Fruit fly (Drosophila melanogaster): ENCODE data around the gene Abcd3.

The Abcd3 gene

DNA sequence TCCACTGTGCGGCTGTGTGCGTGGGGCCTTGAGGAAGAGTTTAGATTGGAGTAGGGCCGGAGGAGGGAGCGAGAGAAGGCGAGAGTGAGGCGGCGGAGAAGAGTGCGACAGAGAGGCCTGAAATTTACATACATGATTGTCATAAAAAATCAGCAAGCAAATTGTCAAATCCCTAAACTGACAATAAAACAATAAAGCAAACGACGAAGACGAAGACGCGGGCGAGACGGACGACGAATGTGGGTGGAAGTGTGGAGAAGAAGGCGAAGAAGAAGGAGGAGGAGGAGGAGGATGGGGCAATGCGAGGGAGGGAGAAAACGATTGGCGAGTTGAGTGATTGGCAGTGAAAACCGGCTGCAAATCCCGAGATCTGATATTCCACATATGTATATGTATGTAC, 34.8 kb downstream of the Abcd3 start:
- no peak for TF ChIP-seq kay (GFP tag; ENCODE audit: borderline replicate concordance)
- TF ChIP-seq ovo (GFP tag; optimal IDR thresholded peaks at IDR 0.05): no peak
- no peak for TF ChIP-seq cnc (optimal IDR thresholded peaks at IDR 0.05)
- TF ChIP-seq CG7045 (GFP tag; optimal IDR thresholded peaks at IDR 0.05): no peak
- TF ChIP-seq CG33017 (tag; optimal IDR thresholded peaks at IDR 0.05): no peak
- no peak for TF ChIP-seq Hr96 (GFP tag; optimal IDR thresholded peaks at IDR 0.05)
- TF ChIP-seq CG14711 (tag; optimal IDR thresholded peaks at IDR 0.05): no peak
- TF ChIP-seq pad (GFP tag; optimal IDR thresholded peaks at IDR 0.05): no peak
- no peak for TF ChIP-seq tj (GFP tag; optimal IDR thresholded peaks at IDR 0.05)
- TF ChIP-seq bab1 (GFP tag; optimal IDR thresholded peaks at IDR 0.05): no peak
- no peak for TF ChIP-seq CG1620 (GFP tag; optimal IDR thresholded peaks at IDR 0.05)
- no peak for TF ChIP-seq Mnt (GFP tag; optimal IDR thresholded peaks at IDR 0.05)
- no peak for TF ChIP-seq toe (GFP tag; optimal IDR thresholded peaks at IDR 0.05)
- TF ChIP-seq CG7101 (tag; optimal IDR thresholded peaks at IDR 0.05): no peak
- no peak for TF ChIP-seq Clk (GFP tag; optimal IDR thresholded peaks at IDR 0.05)

DNA sequence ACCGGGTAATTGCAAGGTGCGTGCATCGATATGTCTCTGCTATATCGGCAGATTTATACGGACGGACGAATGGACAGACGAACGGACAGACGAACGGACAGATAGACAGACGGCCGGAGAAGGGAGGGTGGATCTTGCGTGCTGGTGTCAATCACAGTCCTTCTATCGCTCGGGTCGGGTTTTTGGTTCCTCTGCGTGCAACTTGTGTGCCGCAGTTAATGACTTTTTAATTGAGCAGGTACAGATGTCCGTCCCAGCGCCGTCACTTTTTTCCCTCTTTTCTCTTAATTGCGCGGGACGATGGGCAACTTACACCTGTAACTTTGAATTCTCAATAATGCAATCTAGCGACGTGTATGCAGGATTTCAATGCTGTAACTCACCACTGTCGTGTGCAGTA, 36.3 kb downstream of the Abcd3 start:
- no peak for TF ChIP-seq ovo (GFP tag; optimal IDR thresholded peaks at IDR 0.05)
- no peak for TF ChIP-seq bab1 (GFP tag; optimal IDR thresholded peaks at IDR 0.05)
- TF ChIP-seq toe (GFP tag; optimal IDR thresholded peaks at IDR 0.05): no peak
- no peak for TF ChIP-seq CG12768 (GFP tag; optimal IDR thresholded peaks at IDR 0.05)
- TF ChIP-seq Crg-1 (GFP tag; optimal IDR thresholded peaks at IDR 0.05): no peak
- TF ChIP-seq CG11617 (GFP tag; optimal IDR thresholded peaks at IDR 0.05): no peak
- no peak for TF ChIP-seq CG7101 (tag; optimal IDR thresholded peaks at IDR 0.05)
- TF ChIP-seq CG5204 (GFP tag; optimal IDR thresholded peaks at IDR 0.05): no peak
- TF ChIP-seq Hr96 (GFP tag; optimal IDR thresholded peaks at IDR 0.05): no peak
- TF ChIP-seq CG33017 (tag; optimal IDR thresholded peaks at IDR 0.05): no peak
- TF ChIP-seq CG7045 (GFP tag; optimal IDR thresholded peaks at IDR 0.05): no peak

DNA sequence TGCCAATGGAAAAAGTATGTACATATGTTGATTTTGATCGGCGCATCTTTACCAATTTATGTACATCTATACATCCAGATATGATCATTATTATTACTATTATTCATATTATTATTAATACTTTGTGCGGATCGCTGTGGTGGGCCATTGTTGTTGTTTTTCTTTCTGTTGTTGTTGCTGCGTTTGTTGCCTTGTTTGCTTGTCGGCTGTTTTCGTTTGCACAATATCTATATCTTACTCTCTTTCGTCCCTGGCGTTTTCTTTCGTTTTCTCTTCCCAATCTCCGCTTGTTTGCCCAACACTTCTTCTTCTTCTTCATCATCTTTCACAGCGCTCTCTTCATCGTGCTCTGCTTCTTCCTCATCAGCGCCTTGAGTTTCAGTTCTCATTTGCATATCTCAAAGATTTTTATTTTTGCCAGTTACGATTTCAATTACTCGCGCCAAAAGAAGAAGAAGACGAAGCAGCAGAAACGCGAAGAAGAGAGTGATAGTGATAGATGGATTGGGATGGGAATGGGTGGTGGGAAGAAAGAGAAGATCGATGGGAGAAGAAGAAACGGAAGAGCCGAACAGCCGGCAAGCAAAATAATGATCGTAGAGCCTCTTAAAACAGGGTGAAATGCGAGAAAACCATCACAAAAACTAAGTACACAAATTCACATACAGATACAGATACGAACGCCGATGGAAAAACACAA, 37.5 kb downstream of the Abcd3 start:
- TF ChIP-seq bab1 (GFP tag; optimal IDR thresholded peaks at IDR 0.05) (no peak), toe (GFP tag; optimal IDR thresholded peaks at IDR 0.05) (no peak), CG5204 (GFP tag; optimal IDR thresholded peaks at IDR 0.05) (no peak), Hr96 (GFP tag; optimal IDR thresholded peaks at IDR 0.05) (no peak), kay (GFP tag; ENCODE audit: borderline replicate concordance) (no peak), Crg-1 (GFP tag; optimal IDR thresholded peaks at IDR 0.05) (no peak), CG11617 (GFP tag; optimal IDR thresholded peaks at IDR 0.05) (no peak), CG12768 (GFP tag; optimal IDR thresholded peaks at IDR 0.05) (no peak), Mnt (GFP tag; optimal IDR thresholded peaks at IDR 0.05) (no peak), CG1620 (GFP tag; optimal IDR thresholded peaks at IDR 0.05) (no peak), CG33017 (tag; optimal IDR thresholded peaks at IDR 0.05) (no peak), pad (GFP tag; optimal IDR thresholded peaks at IDR 0.05) (no peak)

DNA sequence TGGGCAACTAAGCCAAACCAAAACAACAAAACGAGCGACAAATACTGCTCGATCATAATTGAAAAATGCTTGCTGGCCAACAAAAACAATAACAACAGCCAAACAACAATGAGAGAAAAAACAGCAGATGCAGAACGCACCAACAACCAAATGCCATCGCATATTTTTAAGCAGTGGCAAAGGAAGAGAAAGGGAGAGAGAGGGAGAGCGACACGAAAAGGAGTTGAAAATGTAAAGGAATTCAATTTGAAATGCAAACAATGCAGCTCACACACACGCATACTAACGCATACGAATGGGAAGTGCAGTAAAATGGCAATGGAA, 38.0 kb downstream of the Abcd3 start:
- no peak for TF ChIP-seq Mnt (GFP tag; optimal IDR thresholded peaks at IDR 0.05)
- TF ChIP-seq cic (GFP tag; optimal IDR thresholded peaks at IDR 0.05): no peak
- no peak for TF ChIP-seq CG7045 (GFP tag; optimal IDR thresholded peaks at IDR 0.05)
- TF ChIP-seq Crg-1 (GFP tag; optimal IDR thresholded peaks at IDR 0.05): no peak

DNA sequence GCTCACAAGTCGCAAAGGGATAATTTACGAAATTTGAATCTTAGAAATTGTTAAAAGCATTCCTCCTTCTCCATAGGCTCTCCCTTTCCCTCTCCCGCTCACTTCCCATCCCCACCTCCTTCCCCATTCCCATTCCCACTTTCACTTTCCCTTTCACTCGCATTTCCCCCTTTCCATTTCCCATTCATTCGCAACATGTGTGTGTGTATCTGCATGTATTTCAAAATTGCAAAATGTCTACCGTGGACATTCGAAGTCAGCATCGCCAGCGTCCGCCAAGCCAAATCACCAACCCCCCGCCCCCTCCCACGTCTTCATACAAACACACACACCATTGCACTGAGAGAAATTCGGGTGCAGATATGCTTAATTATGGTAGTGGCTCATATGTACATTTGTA, 41.3 kb downstream of the Abcd3 start:
- TF ChIP-seq pad (GFP tag; optimal IDR thresholded peaks at IDR 0.05): no peak
- TF ChIP-seq Crg-1 (GFP tag; optimal IDR thresholded peaks at IDR 0.05): no peak
- TF ChIP-seq tj (GFP tag; optimal IDR thresholded peaks at IDR 0.05): no peak
- no peak for TF ChIP-seq Clk (GFP tag; optimal IDR thresholded peaks at IDR 0.05)
- no peak for TF ChIP-seq CG1620 (GFP tag; optimal IDR thresholded peaks at IDR 0.05)
- TF ChIP-seq kay (GFP tag; ENCODE audit: borderline replicate concordance): no peak
- no peak for TF ChIP-seq cic (GFP tag; optimal IDR thresholded peaks at IDR 0.05)
- no peak for TF ChIP-seq CG7101 (tag; optimal IDR thresholded peaks at IDR 0.05)
- TF ChIP-seq ovo (GFP tag; optimal IDR thresholded peaks at IDR 0.05): no peak
- no peak for TF ChIP-seq CG12768 (GFP tag; optimal IDR thresholded peaks at IDR 0.05)
- TF ChIP-seq CG5204 (GFP tag; optimal IDR thresholded peaks at IDR 0.05): no peak
- TF ChIP-seq Hr96 (GFP tag; optimal IDR thresholded peaks at IDR 0.05): no peak
- no peak for TF ChIP-seq CG14711 (tag; optimal IDR thresholded peaks at IDR 0.05)
- TF ChIP-seq cnc (optimal IDR thresholded peaks at IDR 0.05): no peak
- no peak for TF ChIP-seq bab1 (GFP tag; optimal IDR thresholded peaks at IDR 0.05)
- TF ChIP-seq Mnt (GFP tag; optimal IDR thresholded peaks at IDR 0.05): no peak

DNA sequence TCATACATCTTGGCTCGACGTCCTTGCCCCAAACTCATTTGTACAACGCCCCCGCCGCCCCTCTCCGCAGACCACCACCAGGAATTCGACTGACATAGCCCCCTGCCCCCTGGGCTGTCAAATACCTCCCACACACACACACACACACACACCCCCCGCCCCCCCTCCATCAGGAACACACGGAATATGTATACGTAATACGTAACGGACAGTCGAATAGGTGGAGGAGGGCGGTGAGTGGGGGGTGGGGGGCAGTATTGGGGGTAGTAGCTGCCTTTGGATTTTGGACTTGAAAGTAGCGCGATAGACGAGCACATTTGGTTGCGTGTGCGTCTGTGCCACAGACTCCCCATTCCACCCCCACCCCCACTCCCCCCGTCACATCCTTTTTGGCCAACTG, 42.0 kb downstream of the Abcd3 start:
- TF ChIP-seq toe (GFP tag; optimal IDR thresholded peaks at IDR 0.05): no peak

DNA sequence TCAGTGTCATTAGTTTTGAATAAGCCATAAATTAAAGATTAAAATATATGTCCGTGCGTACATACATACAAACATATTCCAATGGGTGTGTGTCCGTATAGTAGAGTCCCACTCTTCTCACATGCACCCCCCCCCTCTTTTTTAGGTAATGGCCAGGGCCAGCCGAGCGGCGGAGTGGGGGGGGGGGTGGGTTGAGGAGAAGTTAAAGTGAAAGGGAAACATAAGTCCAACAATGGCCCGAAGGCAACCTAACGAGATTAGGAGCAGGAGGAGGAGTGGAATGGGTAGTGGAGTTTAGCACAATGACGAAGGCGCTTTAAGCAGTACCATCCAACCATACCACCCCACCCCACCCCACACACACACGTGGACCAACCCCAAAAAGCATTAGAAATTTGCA, 45.2 kb downstream of the Abcd3 start:
- TF ChIP-seq ovo (GFP tag; optimal IDR thresholded peaks at IDR 0.05): no peak
- TF ChIP-seq CG5204 (GFP tag; optimal IDR thresholded peaks at IDR 0.05): no peak
- TF ChIP-seq Clk (GFP tag; optimal IDR thresholded peaks at IDR 0.05): no peak
- no peak for TF ChIP-seq bab1 (GFP tag; optimal IDR thresholded peaks at IDR 0.05)
- TF ChIP-seq Crg-1 (GFP tag; optimal IDR thresholded peaks at IDR 0.05): no peak
- no peak for TF ChIP-seq tj (GFP tag; optimal IDR thresholded peaks at IDR 0.05)
- TF ChIP-seq CG7045 (GFP tag; optimal IDR thresholded peaks at IDR 0.05): no peak
- TF ChIP-seq CG1620 (GFP tag; optimal IDR thresholded peaks at IDR 0.05): no peak
- TF ChIP-seq CG7101 (tag; optimal IDR thresholded peaks at IDR 0.05): no peak
- TF ChIP-seq toe (GFP tag; optimal IDR thresholded peaks at IDR 0.05): no peak
- TF ChIP-seq CG33017 (tag; optimal IDR thresholded peaks at IDR 0.05): no peak
- no peak for TF ChIP-seq CG14711 (tag; optimal IDR thresholded peaks at IDR 0.05)
- TF ChIP-seq Hr96 (GFP tag; optimal IDR thresholded peaks at IDR 0.05): no peak

Measured in whole organism, adult.